Fruit fly (Drosophila melanogaster): ENCODE results near the gene obst-F.

DNA sequence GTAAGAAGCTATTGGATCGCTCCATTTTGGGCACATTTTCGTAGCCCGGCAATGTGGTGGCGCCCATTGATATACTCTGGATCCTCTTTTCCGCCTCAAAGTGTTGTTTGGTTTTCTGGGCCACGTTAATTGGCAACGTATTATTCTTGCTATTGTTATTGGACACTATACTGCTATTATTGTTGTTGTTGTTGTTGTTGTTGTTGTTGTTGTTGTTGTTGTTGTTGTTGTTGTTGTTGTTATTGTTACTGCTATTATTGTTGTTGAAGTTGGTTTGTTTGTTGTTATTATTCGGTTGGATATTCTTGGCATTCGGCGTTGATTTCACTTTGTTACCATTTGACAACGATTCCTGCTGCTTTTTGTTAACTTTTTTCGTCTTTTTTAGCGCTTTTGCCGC is 9.6 kb downstream of the obst-F start:
- TF ChIP-seq CG8159 (tag; optimal IDR thresholded peaks at IDR 0.05) (no peak), Snoo (tag; optimal IDR thresholded peaks at IDR 0.05) (no peak), CG4496 (GFP tag; IDR thresholded peaks at IDR 0.05) (no peak), CG12605 (GFP tag; IDR thresholded peaks at IDR 0.05) (no peak), CG34367 (tag; optimal IDR thresholded peaks at IDR 0.05) (no peak), fd96Ca (GFP tag; IDR thresholded peaks at IDR 0.05) (no peak), EcR (GFP tag; optimal IDR thresholded peaks at IDR 0.05) (no peak), Pif1B (GFP tag; optimal IDR thresholded peaks at IDR 0.05) (no peak)
